Fruit fly (Drosophila melanogaster): ENCODE results near the gene CG7557.

CG7557 gene

DNA sequence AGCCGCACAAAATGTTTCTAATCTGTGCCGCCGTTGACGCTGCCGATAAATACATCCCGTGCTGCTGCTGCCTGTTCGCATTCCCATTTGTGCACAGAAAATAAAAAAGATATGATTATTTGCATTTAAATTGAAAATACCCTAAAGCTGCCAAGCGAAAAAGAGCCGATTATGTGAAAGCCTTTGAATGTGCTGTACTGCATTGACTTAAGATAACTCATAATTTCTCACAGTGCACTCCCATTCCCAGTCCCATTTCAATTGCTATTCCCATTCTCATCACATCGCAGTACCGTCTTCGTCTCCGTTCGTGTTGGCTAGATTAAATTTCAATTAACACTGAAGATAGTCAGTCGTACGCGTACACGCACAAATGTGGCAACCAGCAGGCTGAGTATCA lies 4.0 kb downstream of the CG7557 start:
- no peak for TF ChIP-seq CG32264 (GFP tag; optimal IDR thresholded peaks at IDR 0.05)
- no peak for TF ChIP-seq Hnf4 (GFP tag; optimal IDR thresholded peaks at IDR 0.05)
- TF ChIP-seq h (GFP tag; optimal IDR thresholded peaks at IDR 0.05) = peak; percentile 2
- no peak for TF ChIP-seq Rel (GFP tag; optimal IDR thresholded peaks at IDR 0.05)
- no peak for TF ChIP-seq Rel (tag; optimal IDR thresholded peaks at IDR 0.05)
- TF ChIP-seq ey (GFP tag; optimal IDR thresholded peaks at IDR 0.05) = peak; percentile 2
- peak; percentile 23 for TF ChIP-seq sv (GFP tag; optimal IDR thresholded peaks at IDR 0.05)
- TF ChIP-seq psq (GFP tag; optimal IDR thresholded peaks at IDR 0.05) = no peak

- TF ChIP-seq Vsx2 (GFP tag; optimal IDR thresholded peaks at IDR 0.05; ENCODE audit: partially characterized antibody) = no peak
- no peak for TF ChIP-seq ey (GFP tag; optimal IDR thresholded peaks at IDR 0.05)
- TF ChIP-seq usp (GFP tag; optimal IDR thresholded peaks at IDR 0.05) = no peak
- TF ChIP-seq psq (GFP tag; optimal IDR thresholded peaks at IDR 0.05) = no peak
- TF ChIP-seq Hr83 (GFP tag; optimal IDR thresholded peaks at IDR 0.05; ENCODE audit: poor library complexity, severe bottlenecking) = no peak
- TF ChIP-seq rgr (GFP tag; optimal IDR thresholded peaks at IDR 0.05) = no peak
- TF ChIP-seq CrebA (GFP tag; optimal IDR thresholded peaks at IDR 0.05; ENCODE audit: borderline replicate concordance) = no peak
- TF ChIP-seq woc (GFP tag; optimal IDR thresholded peaks at IDR 0.05) = no peak
- TF ChIP-seq h (GFP tag; optimal IDR thresholded peaks at IDR 0.05) = no peak
- no peak for TF ChIP-seq tai (GFP tag; optimal IDR thresholded peaks at IDR 0.05)
- TF ChIP-seq Mio (GFP tag; optimal IDR thresholded peaks at IDR 0.05) = no peak
Observed at dm6 chr3L:11450535-11450934, 5.6 kb downstream of the CG7557 start.

DNA sequence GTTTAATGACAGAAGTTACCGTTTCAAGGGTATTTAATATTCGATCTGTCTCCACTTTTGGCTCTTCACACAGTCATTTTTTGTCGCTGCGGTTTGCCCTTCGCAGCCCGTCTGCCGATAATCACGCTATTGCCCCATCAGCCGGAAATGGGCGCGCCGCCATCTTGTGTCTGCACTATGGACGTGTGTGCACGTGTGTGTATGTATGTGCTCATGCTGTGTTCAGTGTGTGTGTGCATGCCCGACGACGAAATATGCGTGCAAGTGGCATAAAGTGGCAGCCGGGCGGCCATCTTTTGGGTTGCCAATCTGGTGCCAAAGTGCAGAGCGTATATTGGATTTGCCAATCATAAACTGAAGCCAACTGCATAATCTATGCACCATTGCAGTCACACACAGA lies 9.5 kb downstream of the CG7557 start:
- TF ChIP-seq rgr (GFP tag; optimal IDR thresholded peaks at IDR 0.05) (no peak), psq (GFP tag; optimal IDR thresholded peaks at IDR 0.05) (no peak), h (GFP tag; optimal IDR thresholded peaks at IDR 0.05) (no peak)

DNA sequence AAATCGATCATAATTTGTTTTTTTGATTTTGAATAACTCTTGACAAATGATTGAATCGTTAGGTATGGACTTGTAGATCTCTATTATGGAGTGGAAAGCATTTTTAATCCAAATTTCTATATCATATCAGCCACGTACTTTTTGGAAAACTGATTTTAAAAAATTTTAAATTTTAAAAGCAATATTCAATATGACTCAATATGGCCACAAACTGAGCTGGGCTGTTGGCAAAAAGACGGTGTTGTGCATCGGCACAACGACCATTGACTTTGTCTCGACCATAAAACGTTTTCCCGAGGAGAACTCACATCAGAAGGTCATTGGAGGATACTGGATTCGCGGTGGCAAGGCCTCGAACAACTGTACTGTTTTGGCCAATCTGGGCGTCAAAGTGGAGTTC lies 13.4 kb downstream of the CG7557 start, which contains the start of the genes CG12289 and CG7551:
Gene CG12289, minus strand, starts transcription at position 101 of the 400 bp plus-strand sequence.
Gene CG7551, plus strand, starts transcription at position 121 of the 400 bp plus-strand sequence.
- TF ChIP-seq CG32264 (GFP tag; optimal IDR thresholded peaks at IDR 0.05) (no peak), Rel (GFP tag; optimal IDR thresholded peaks at IDR 0.05) (no peak), Rel (tag; optimal IDR thresholded peaks at IDR 0.05) (no peak), dl (GFP tag; optimal IDR thresholded peaks at IDR 0.05; ENCODE audit: insufficient read depth in 1 of 2, partially characterized antibody in 2 of 2) (no peak), jim (GFP tag; optimal IDR thresholded peaks at IDR 0.05) (no peak), Dif (GFP tag; optimal IDR thresholded peaks at IDR 0.05; ENCODE audit: partially characterized antibody) (no peak)

dm6 chr3L:11465371-11465914 lies 20.5 kb downstream of the CG7557 start, which contains the start of gene Fum3:
TSS of gene Fum3 (minus strand) at chr3L:11465864.
- TF ChIP-seq brk (GFP tag; optimal IDR thresholded peaks at IDR 0.05) (no peak), Sp1 (GFP tag; optimal IDR thresholded peaks at IDR 0.05) (no peak), usp (GFP tag; optimal IDR thresholded peaks at IDR 0.05) (no peak), Myc (optimal IDR thresholded peaks at IDR 0.05) (no peak), sv (GFP tag; optimal IDR thresholded peaks at IDR 0.05) (no peak), dmrt93B (GFP tag; optimal IDR thresholded peaks at IDR 0.05) (no peak), ey (GFP tag; optimal IDR thresholded peaks at IDR 0.05) (no peak), CrebA (GFP tag; optimal IDR thresholded peaks at IDR 0.05; ENCODE audit: borderline replicate concordance) (no peak), OdsH (GFP tag; optimal IDR thresholded peaks at IDR 0.05) (no peak), pan (optimal IDR thresholded peaks at IDR 0.05) (no peak), HLH106 (tag; optimal IDR thresholded peaks at IDR 0.05) (no peak), dl (GFP tag; optimal IDR thresholded peaks at IDR 0.05; ENCODE audit: insufficient read depth in 1 of 2, partially characterized antibody in 2 of 2) (no peak), Hr78 (GFP tag; optimal IDR thresholded peaks at IDR 0.05) (no peak), Vsx2 (GFP tag; optimal IDR thresholded peaks at IDR 0.05; ENCODE audit: partially characterized antibody) (no peak), jim (GFP tag; optimal IDR thresholded peaks at IDR 0.05) (no peak), fru (GFP tag; optimal IDR thresholded peaks at IDR 0.05) (no peak), sage (GFP tag; optimal IDR thresholded peaks at IDR 0.05) (no peak), Mio (GFP tag; optimal IDR thresholded peaks at IDR 0.05) (no peak), foxo (GFP tag; optimal IDR thresholded peaks at IDR 0.05) (no peak)

Data from whole organism, wandering third instar larva.